Worm (Caenorhabditis elegans) whole organism, late embryonic: ENCODE measurements around the gene Y75B8A.39.

Experiments
- ama-1 ChIP-seq: fragments of 150-350 bp; optimal IDR thresholded peaks from 2 replicates; lab custom pipeline; 2014
- ceh-48 ChIP-seq: sonication (generic microtip); optimal IDR thresholded peaks from 2 replicates; lab custom pipeline; 2016; ENCODE audit warnings: missing genetic modification characterization, inconsistent platforms, missing compliant biosample characterization
- dmd-4 ChIP-seq: sonication (generic microtip); optimal IDR thresholded peaks from 2 replicates; lab custom pipeline; 2016; ENCODE audit warnings: borderline replicate concordance, missing genetic modification characterization, missing compliant biosample characterization

DNA sequence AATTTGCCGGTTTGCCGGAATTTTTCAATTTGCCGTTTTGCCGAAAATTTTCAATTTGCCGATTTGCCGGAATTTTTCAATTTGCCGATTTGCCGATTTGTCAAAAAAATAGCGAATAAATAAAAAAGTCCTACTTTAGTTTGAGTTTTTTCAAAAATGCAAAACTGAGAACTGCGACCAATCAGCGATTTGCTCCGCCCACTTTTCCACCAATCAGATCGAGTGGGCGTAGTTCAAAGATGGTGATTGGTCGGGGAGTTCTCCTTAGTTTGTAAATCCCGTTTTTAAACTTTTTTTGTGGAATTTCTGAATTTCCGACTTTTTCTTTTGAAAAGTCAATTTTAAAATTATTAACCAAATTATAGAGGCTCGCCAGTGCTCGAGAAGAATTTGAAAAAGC is 18.3 kb downstream of the Y75B8A.39 start:
- TF ChIP-seq dmd-4 (tag; lab: Kevin White, UChicago) (no peak), ceh-48 (no peak), ama-1 (lab: Kevin White, UChicago) (no peak)
